Worm (Caenorhabditis elegans) whole organism, L3 larva: ENCODE results near the gene nyn-3.

Experiments
- R02D3.7 ChIP-seq: fragments of 150-350 bp; optimal IDR thresholded peaks from 2 replicates; lab custom pipeline; 2014; ENCODE audit warnings: missing biosample characterization, missing genetic modification characterization
- ceh-16 ChIP-seq: sonication (generic microtip); optimal IDR thresholded peaks from 2 replicates; lab custom pipeline; 2017; ENCODE audit warnings: missing biosample characterization, missing genetic modification characterization
- ceh-28 ChIP-seq: fragments of 150-350 bp; optimal IDR thresholded peaks from 2 replicates; lab custom pipeline; 2014; ENCODE audit warnings: missing biosample characterization, missing genetic modification reagents, missing genetic modification characterization
- ceh-82 ChIP-seq: fragments of 150-350 bp; optimal IDR thresholded peaks from 2 replicates; lab custom pipeline; 2014; ENCODE audit warnings: missing biosample characterization, missing genetic modification characterization
- ceh-9 ChIP-seq: sonication (generic microtip); optimal IDR thresholded peaks from 2 replicates; lab custom pipeline; 2018; ENCODE audit warnings: missing biosample characterization, missing genetic modification characterization
- daf-12 ChIP-seq: fragments of 150-350 bp; optimal IDR thresholded peaks from 2 replicates; lab custom pipeline; 2014; ENCODE audit warnings: missing biosample characterization, missing genetic modification reagents, missing genetic modification characterization
- egl-5 ChIP-seq: fragments of 150-350 bp; optimal IDR thresholded peaks from 2 replicates; lab custom pipeline; 2017; ENCODE audit warnings: missing biosample characterization, missing genetic modification reagents, missing genetic modification characterization, inconsistent platforms
- elt-1 ChIP-seq: fragments of 150-350 bp; optimal IDR thresholded peaks from 2 replicates; lab custom pipeline; 2014; ENCODE audit warnings: missing biosample characterization, missing genetic modification characterization
- elt-2 ChIP-seq: sonication (generic microtip); optimal IDR thresholded peaks from 2 replicates; lab custom pipeline; 2016; ENCODE audit warnings: missing genetic modification reagents, mild to moderate bottlenecking, missing genetic modification characterization, missing compliant biosample characterization
- eor-1 ChIP-seq, 2 experiments: fragments of 150-350 bp; optimal IDR thresholded peaks; 2 replicates each; lab custom pipeline; 2014 to 2018; ENCODE audit warnings: missing biosample characterization in 2 of 2, missing genetic modification characterization in 2 of 2
- fkh-10 ChIP-seq: sonication (generic microtip); optimal IDR thresholded peaks from 2 replicates; lab custom pipeline; 2017; ENCODE audit warnings: missing biosample characterization, missing genetic modification reagents, missing genetic modification characterization
- fkh-2 ChIP-seq: fragments of 150-350 bp; optimal IDR thresholded peaks from 2 replicates; lab custom pipeline; 2014; ENCODE audit warnings: missing biosample characterization, missing genetic modification reagents, missing genetic modification characterization
- fos-1 ChIP-seq: fragments of 150-350 bp; optimal IDR thresholded peaks from 2 replicates; lab custom pipeline; 2014; ENCODE audit warnings: missing biosample characterization, missing genetic modification characterization
- hmg-11 ChIP-seq: sonication (generic microtip); optimal IDR thresholded peaks from 2 replicates; lab custom pipeline; 2016; ENCODE audit warnings: missing genetic modification characterization, missing compliant biosample characterization
- jun-1 ChIP-seq: fragments of 150-350 bp; optimal IDR thresholded peaks from 2 replicates; lab custom pipeline; 2014; ENCODE audit warnings: missing biosample characterization, missing genetic modification reagents, missing genetic modification characterization
- lin-15B ChIP-seq: fragments of 150-350 bp; optimal IDR thresholded peaks from 2 replicates; lab custom pipeline; 2014; ENCODE audit warnings: missing biosample characterization, missing genetic modification characterization
- lin-39 ChIP-seq: fragments of 150-350 bp; optimal IDR thresholded peaks from 2 replicates; lab custom pipeline; 2018; ENCODE audit warnings: missing biosample characterization, missing genetic modification reagents, missing genetic modification characterization
- lsy-12 ChIP-seq: sonication (generic microtip); optimal IDR thresholded peaks from 2 replicates; lab custom pipeline; 2016; ENCODE audit warnings: mild to moderate bottlenecking, missing genetic modification characterization, missing compliant biosample characterization
- mdl-1 ChIP-seq: fragments of 150-350 bp; optimal IDR thresholded peaks from 2 replicates; lab custom pipeline; 2014; ENCODE audit warnings: missing biosample characterization, missing genetic modification characterization
- mml-1 ChIP-seq: fragments of 150-350 bp; sonication (generic microtip); optimal IDR thresholded peaks from 3 replicates; lab custom pipeline; 2014; ENCODE audit warnings: missing biosample characterization, missing genetic modification characterization
- nfya-1 ChIP-seq: sonication (generic microtip); optimal IDR thresholded peaks from 2 replicates; lab custom pipeline; 2017; ENCODE audit warnings: missing genetic modification characterization, mild to moderate bottlenecking, missing compliant biosample characterization, antibody characterized with exemption, moderate library complexity; ENCODE audit not compliant: insufficient read depth
- nhr-11 ChIP-seq: fragments of 150-350 bp; optimal IDR thresholded peaks from 2 replicates; lab custom pipeline; 2014; ENCODE audit warnings: missing biosample characterization, missing genetic modification characterization
- nhr-23 ChIP-seq: fragments of 150-350 bp; optimal IDR thresholded peaks from 2 replicates; lab custom pipeline; 2014; ENCODE audit warnings: missing biosample characterization, missing genetic modification reagents, missing genetic modification characterization
- nhr-25 ChIP-seq: sonication (generic microtip); optimal IDR thresholded peaks from 2 replicates; lab custom pipeline; 2017; ENCODE audit warnings: missing biosample characterization, missing genetic modification characterization
- nhr-28 ChIP-seq: fragments of 150-350 bp; optimal IDR thresholded peaks from 2 replicates; lab custom pipeline; 2014; ENCODE audit warnings: missing biosample characterization, missing genetic modification characterization
- nhr-43 ChIP-seq: sonication (generic microtip); optimal IDR thresholded peaks from 2 replicates; lab custom pipeline; 2016; ENCODE audit warnings: mild to moderate bottlenecking, missing genetic modification characterization, missing compliant biosample characterization; ENCODE audit not compliant: poor library complexity, severe bottlenecking
- nhr-67 ChIP-seq: fragments of 150-350 bp; optimal IDR thresholded peaks from 2 replicates; lab custom pipeline; 2014; ENCODE audit warnings: missing biosample characterization, missing genetic modification characterization
- nhr-76 ChIP-seq: fragments of 150-350 bp; sonication (generic microtip); optimal IDR thresholded peaks from 5 replicates; lab custom pipeline; 2014; ENCODE audit warnings: missing biosample characterization, missing genetic modification characterization
- pha-4 ChIP-seq: fragments of 150-350 bp; optimal IDR thresholded peaks from 2 replicates; lab custom pipeline; 2014; ENCODE audit warnings: missing biosample characterization, missing genetic modification reagents, missing genetic modification characterization
- sea-2 ChIP-seq: fragments of 150-350 bp; sonication (generic microtip); optimal IDR thresholded peaks from 4 replicates; lab custom pipeline; 2014; ENCODE audit warnings: missing biosample characterization, missing genetic modification reagents, missing genetic modification characterization
- skn-1 ChIP-seq: fragments of 150-350 bp; optimal IDR thresholded peaks from 2 replicates; lab custom pipeline; 2014; ENCODE audit warnings: missing biosample characterization, missing genetic modification characterization
- snpc-4 ChIP-seq: fragments of 150-350 bp; optimal IDR thresholded peaks from 2 replicates; lab custom pipeline; 2014; ENCODE audit warnings: missing biosample characterization, missing genetic modification characterization
- tbx-2 ChIP-seq: sonication (generic microtip); optimal IDR thresholded peaks from 2 replicates; lab custom pipeline; 2016; ENCODE audit warnings: mild to moderate bottlenecking, missing genetic modification characterization, missing compliant biosample characterization
- unc-39 ChIP-seq: sonication (generic microtip); optimal IDR thresholded peaks from 4 replicates; lab custom pipeline; 2017; ENCODE audit warnings: missing biosample characterization, missing genetic modification characterization
- unc-62 ChIP-seq: fragments of 150-350 bp; sonication (generic microtip); optimal IDR thresholded peaks from 4 replicates; lab custom pipeline; 2014; ENCODE audit warnings: missing biosample characterization, missing genetic modification reagents, missing genetic modification characterization
- zag-1 ChIP-seq: fragments of 150-350 bp; optimal IDR thresholded peaks from 2 replicates; lab custom pipeline; 2014; ENCODE audit warnings: missing biosample characterization, missing genetic modification characterization

Gene nyn-3

DNA sequence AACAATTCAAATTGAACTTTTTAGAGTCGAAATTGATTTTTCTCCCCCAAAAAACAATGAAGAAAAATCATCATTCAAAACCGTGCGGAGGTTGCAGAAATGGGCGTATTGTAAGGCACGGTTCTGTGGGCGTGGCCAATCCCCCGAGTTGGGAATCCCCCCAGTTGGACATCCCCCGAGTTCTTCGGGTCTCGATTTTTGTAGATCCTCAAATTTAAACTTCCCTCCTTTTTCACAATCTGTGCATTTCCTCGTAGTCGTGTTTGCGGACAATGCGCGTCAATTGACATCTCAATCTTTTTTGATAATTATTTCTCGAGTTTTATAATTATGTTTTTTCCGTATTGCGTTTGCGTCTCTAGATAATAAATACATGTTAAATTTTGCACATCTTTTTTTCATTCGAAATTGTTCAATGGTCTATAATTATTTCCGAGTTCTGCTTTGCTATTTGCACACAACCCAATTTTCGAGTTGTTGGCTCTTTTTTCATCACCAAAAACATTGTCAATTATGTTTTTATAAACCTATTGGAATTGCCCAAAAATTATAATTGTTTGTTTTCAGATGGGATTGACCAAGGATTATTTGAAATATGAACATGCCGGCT, 22.5 kb downstream of the nyn-3 start, which contains the start of gene F13H8.2:
Gene F13H8.2, plus strand, starts transcription at position 560 of the 610 bp plus-strand sequence.
- TF ChIP-seq egl-5 (tag; lab: Kevin White, UChicago) (peak; percentile 59), ceh-9 (no peak), R02D3.7 (tag; lab: Kevin White, UChicago) (peak; percentile 55), mdl-1 (tag; lab: Kevin White, UChicago) (no peak), snpc-4 (tag; lab: Kevin White, UChicago) (peak; percentile 29), lin-39 (tag; lab: Kevin White, UChicago) (peak; percentile 39), skn-1 (tag; lab: Kevin White, UChicago) (no peak), fkh-10 (GFP tag; lab: Kevin White, UChicago) (no peak), nfya-1 (tag; lab: Kevin White, UChicago) (peak; percentile 85), pha-4 (tag; lab: Kevin White, UChicago) (peak; percentile 85), nhr-25 (peak; percentile 63), lin-15B (peak; percentile 72), nhr-76 (no peak), nhr-67 (tag; lab: Kevin White, UChicago) (no peak), jun-1 (tag; lab: Kevin White, UChicago) (peak; percentile 40), ceh-82 (tag; lab: Kevin White, UChicago) (no peak), ceh-16 (tag; lab: Kevin White, UChicago) (no peak), fos-1 (tag; lab: Kevin White, UChicago) (no peak), lsy-12 (tag; lab: Kevin White, UChicago) (peak; percentile 54), eor-1 (tag; optimal IDR thresholded peaks at IDR 0.05; lab: Kevin White, UChicago) (no peak), nhr-28 (tag; lab: Kevin White, UChicago) (no peak), elt-1 (no peak), nhr-43 (tag; lab: Kevin White, UChicago) (peak; percentile 71), zag-1 (tag; lab: Kevin White, UChicago) (no peak), elt-2 (tag; lab: Kevin White, UChicago) (peak; percentile 51), hmg-11 (peak; percentile 59), nhr-23 (tag; lab: Kevin White, UChicago) (peak; percentile 80), ceh-28 (tag; lab: Kevin White, UChicago) (peak; percentile 69), tbx-2 (tag; lab: Kevin White, UChicago) (peak; percentile 63), mml-1 (tag; lab: Kevin White, UChicago) (no peak)

DNA sequence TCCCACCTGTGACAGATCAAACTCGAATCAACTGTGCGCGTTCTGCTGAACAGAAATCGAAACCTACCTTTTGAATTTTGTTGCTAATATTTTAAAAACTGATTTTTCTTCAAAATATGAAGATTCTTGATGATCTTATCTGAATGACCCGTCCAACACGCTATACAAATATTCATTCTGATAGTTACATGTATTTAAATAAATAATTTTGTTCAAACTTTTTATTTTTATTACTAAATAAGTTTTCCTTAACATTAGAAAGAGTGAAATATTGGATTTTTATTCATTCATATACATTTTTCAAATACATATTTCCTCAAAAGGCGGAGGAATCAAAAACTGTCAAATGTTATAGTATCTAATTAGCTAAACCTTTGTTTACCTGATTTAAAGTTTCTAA, 24.4 kb downstream of the nyn-3 start, which contains the start of gene F13H8.8:
Gene F13H8.8, minus strand, starts transcription at position 101 of the 400 bp plus-strand sequence.
- no peak for TF ChIP-seq unc-62
- no peak for TF ChIP-seq mml-1 (tag; lab: Kevin White, UChicago)
- no peak for TF ChIP-seq daf-12

DNA sequence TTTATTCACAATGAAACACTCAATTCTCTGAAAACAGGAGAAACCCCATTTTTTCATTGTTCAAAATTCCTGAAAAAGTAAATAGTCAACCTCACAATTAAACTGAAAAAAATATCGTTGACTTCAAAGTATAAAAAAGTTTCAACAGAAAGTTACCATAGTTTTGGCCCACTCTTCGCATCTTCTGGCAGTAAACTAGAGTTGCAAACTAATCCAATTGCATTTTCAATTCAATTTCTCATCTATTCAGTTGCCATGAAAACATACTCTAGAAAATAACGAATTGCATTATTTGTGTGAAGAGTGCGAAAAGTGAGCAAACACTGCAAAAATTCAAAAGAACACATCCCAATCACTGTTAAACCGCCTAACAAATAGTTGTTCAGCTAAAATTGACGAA, 28.7 kb downstream of the nyn-3 start, which contains the start of gene F13H8.3:
Gene F13H8.3, plus strand, starts transcription at position 301 of the 400 bp plus-strand sequence.
- TF ChIP-seq skn-1 (tag; lab: Kevin White, UChicago): no peak
- no peak for TF ChIP-seq sea-2 (GFP tag; lab: Kevin White, UChicago)
- no peak for TF ChIP-seq nhr-11
- no peak for TF ChIP-seq zag-1 (tag; lab: Kevin White, UChicago)
- TF ChIP-seq fkh-10 (GFP tag; lab: Kevin White, UChicago): no peak
- no peak for TF ChIP-seq unc-39 (tag; lab: Kevin White, UChicago)
- TF ChIP-seq nhr-43 (tag; lab: Kevin White, UChicago): no peak
- TF ChIP-seq elt-1: no peak
- no peak for TF ChIP-seq lin-15B
- TF ChIP-seq tbx-2 (tag; lab: Kevin White, UChicago): no peak
- TF ChIP-seq fkh-2 (tag; lab: Kevin White, UChicago): no peak
- TF ChIP-seq nhr-23 (tag; lab: Kevin White, UChicago): no peak
- no peak for TF ChIP-seq jun-1 (tag; lab: Kevin White, UChicago)
- no peak for TF ChIP-seq ceh-9
- no peak for TF ChIP-seq eor-1 (tag; optimal IDR thresholded peaks at IDR 0.05; lab: Kevin White, UChicago)
